Worm (Caenorhabditis elegans): ENCODE measurements around the gene C55A6.11.

DNA sequence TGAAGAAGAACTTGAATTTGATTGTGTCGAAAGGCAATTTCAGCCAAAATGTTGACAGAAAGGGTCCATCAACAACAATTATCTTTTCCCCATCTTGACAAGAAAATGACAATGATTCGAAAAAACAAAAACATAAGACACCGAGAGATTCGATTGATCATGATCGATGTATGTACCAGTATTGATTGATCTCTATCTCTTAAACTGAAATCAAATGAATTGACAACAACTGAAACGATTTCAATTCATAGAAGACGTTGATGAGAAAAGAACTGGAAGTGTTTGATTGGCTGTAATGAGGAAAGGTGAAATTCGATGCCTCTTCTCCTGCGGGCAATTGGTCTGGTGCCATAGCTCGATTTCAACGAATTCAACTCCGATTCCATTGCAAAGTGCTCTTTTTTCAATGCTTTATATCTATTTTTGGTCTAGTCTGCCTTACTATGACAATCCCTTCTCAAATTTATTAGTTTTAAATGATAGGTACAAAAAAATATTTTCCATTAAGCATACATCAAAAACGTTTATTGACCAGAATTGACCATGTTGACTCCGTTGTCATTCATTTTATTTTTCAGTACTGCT, 13.1 kb downstream of the C55A6.11 start:
- TF ChIP-seq flt-1 (GFP tag; IDR thresholded peaks at IDR 0.05) (no peak), ama-1 (optimal IDR thresholded peaks at IDR 0.05) (no peak), tra-4 (tag; optimal IDR thresholded peaks at IDR 0.05) (no peak), aly-1 (tag; optimal IDR thresholded peaks at IDR 0.05) (no peak), sea-1 (GFP tag; conservative IDR thresholded peaks at IDR 0.05) (no peak), hmbx-1 (tag; optimal IDR thresholded peaks at IDR 0.05) (no peak)

All from whole organism, early embryonic.